Fruit fly (Drosophila melanogaster): Measurements from ENCODE around the gene Lrch.

The Lrch gene

dm6 chr2L:17429788-17430587 is 46.1 kb upstream of the Lrch start (continued):
- TF ChIP-seq salr (GFP tag; optimal IDR thresholded peaks at IDR 0.05): peak; percentile 20 to 90
- peak; percentile 95 for TF ChIP-seq CG32006 (GFP tag; optimal IDR thresholded peaks at IDR 0.05)
- peak; percentile 35 for TF ChIP-seq Eip93F (GFP tag; optimal IDR thresholded peaks at IDR 0.05)
- TF ChIP-seq CG7368 (GFP tag; optimal IDR thresholded peaks at IDR 0.05): peak; percentile 93
- peak; percentile 75 for TF ChIP-seq topi (GFP tag; optimal IDR thresholded peaks at IDR 0.05)
- peak; percentile 93 for TF ChIP-seq Lpt (GFP tag; optimal IDR thresholded peaks at IDR 0.05)
- TF ChIP-seq CG9139 (GFP tag; optimal IDR thresholded peaks at IDR 0.05): no peak
- TF ChIP-seq Sox14 (GFP tag; optimal IDR thresholded peaks at IDR 0.05): peak; percentile 85
- TF ChIP-seq acj6 (GFP tag; optimal IDR thresholded peaks at IDR 0.05): peak; percentile 95
- TF ChIP-seq CG6163 (GFP tag; IDR thresholded peaks at IDR 0.05): peak; percentile 90
- TF ChIP-seq CG15336 (GFP tag; IDR thresholded peaks at IDR 0.05): peak; percentile 93
- TF ChIP-seq svp (GFP tag): peak; percentile 91
- peak; percentile 94 for TF ChIP-seq Met (GFP tag; optimal IDR thresholded peaks at IDR 0.05)
- peak; percentile 99 for TF ChIP-seq CG3032 (tag; optimal IDR thresholded peaks at IDR 0.05)
- TF ChIP-seq Ets96B (tag; optimal IDR thresholded peaks at IDR 0.05): peak; percentile 62
- peak; percentile 72 for TF ChIP-seq CG1621 (tag; optimal IDR thresholded peaks at IDR 0.05)
- peak; percentile 88 for TF ChIP-seq lz (GFP tag; optimal IDR thresholded peaks at IDR 0.05)
- TF ChIP-seq CG8632 (GFP tag; optimal IDR thresholded peaks at IDR 0.05): peak; percentile 97
- TF ChIP-seq dsx (GFP tag; optimal IDR thresholded peaks at IDR 0.05; ENCODE audit: poor library complexity, severe bottlenecking): peak; percentile 64
- peak; percentile 46 for TF ChIP-seq Ets21C (GFP tag; optimal IDR thresholded peaks at IDR 0.05)
- TF ChIP-seq Eip75B (GFP tag; optimal IDR thresholded peaks at IDR 0.05): peak; percentile 85
- peak; percentile 79 for TF ChIP-seq CG6854 (GFP tag; optimal IDR thresholded peaks at IDR 0.05)
- no peak for TF ChIP-seq Hr38 (GFP tag; optimal IDR thresholded peaks at IDR 0.05)

- TF ChIP-seq topi (GFP tag; optimal IDR thresholded peaks at IDR 0.05) (peak; percentile 8), salr (GFP tag; optimal IDR thresholded peaks at IDR 0.05) (peak; percentile 0 to 14), vri (GFP tag; optimal IDR thresholded peaks at IDR 0.05) (peak; percentile 63), svp (GFP tag) (peak; percentile 92), Met (GFP tag; optimal IDR thresholded peaks at IDR 0.05) (peak; percentile 2), Hr39 (GFP tag; optimal IDR thresholded peaks at IDR 0.05) (no peak), CG11762 (GFP tag; optimal IDR thresholded peaks at IDR 0.05; ENCODE audit: insufficient read depth) (no peak), CG11902 (GFP tag; optimal IDR thresholded peaks at IDR 0.05) (no peak), CG4318 (GFP tag; optimal IDR thresholded peaks at IDR 0.05) (no peak), net (GFP tag; optimal IDR thresholded peaks at IDR 0.05) (peak; percentile 42), CG6163 (GFP tag; IDR thresholded peaks at IDR 0.05) (peak; percentile 64), Smox (GFP tag; optimal IDR thresholded peaks at IDR 0.05) (no peak), CG15336 (GFP tag; IDR thresholded peaks at IDR 0.05) (peak; percentile 59), CG6276 (GFP tag; optimal IDR thresholded peaks at IDR 0.05) (peak; percentile 28), eg (GFP tag; IDR thresholded peaks at IDR 0.05) (peak; percentile 72), CG3032 (tag; optimal IDR thresholded peaks at IDR 0.05) (peak; percentile 8), Ets96B (tag; optimal IDR thresholded peaks at IDR 0.05) (peak; percentile 32), CG6808 (GFP tag; optimal IDR thresholded peaks at IDR 0.05) (peak; percentile 63), Eip78C (GFP tag) (peak; percentile 80), Eip75B (GFP tag; optimal IDR thresholded peaks at IDR 0.05) (peak; percentile 41), esn (GFP tag; optimal IDR thresholded peaks at IDR 0.05) (peak; percentile 11), Sox102F (GFP tag; optimal IDR thresholded peaks at IDR 0.05) (peak; percentile 39), ss (GFP tag; optimal IDR thresholded peaks at IDR 0.05) (peak; percentile 72 to 87), Sox15 (GFP tag; optimal IDR thresholded peaks at IDR 0.05) (no peak), CG8319 (GFP tag; optimal IDR thresholded peaks at IDR 0.05) (peak; percentile 31), dac (GFP tag; optimal IDR thresholded peaks at IDR 0.05) (no peak), CG7368 (GFP tag; optimal IDR thresholded peaks at IDR 0.05) (peak; percentile 27), CG8119 (GFP tag; IDR thresholded peaks at IDR 0.05) (peak; percentile 59; the same call in 1 of the 3 replicates), fkh (GFP tag; optimal IDR thresholded peaks at IDR 0.05) (peak; percentile 65), CG6854 (GFP tag; optimal IDR thresholded peaks at IDR 0.05) (peak; percentile 25), CG9139 (GFP tag; optimal IDR thresholded peaks at IDR 0.05) (peak; percentile 81), CG32006 (GFP tag; optimal IDR thresholded peaks at IDR 0.05) (no peak), lz (GFP tag; optimal IDR thresholded peaks at IDR 0.05) (no peak), fd59A (GFP tag; optimal IDR thresholded peaks at IDR 0.05) (peak; percentile 23), CG10669 (GFP tag; optimal IDR thresholded peaks at IDR 0.05) (peak; percentile 28), CG34406 (GFP tag; optimal IDR thresholded peaks at IDR 0.05) (peak; percentile 1), pdm3 (GFP tag; optimal IDR thresholded peaks at IDR 0.05) (peak; percentile 7)
Measured at dm6 chr2L:17427929-17428456, 44.1 kb upstream of the Lrch start.
